Fruit fly (Drosophila melanogaster) whole organism, embryonic: ENCODE data around the gene Hmbs.
A peak's percentile ranks its signal among the peaks of the same experiment; 100 is the strongest.

Source experiments
- ATbp ChIP-seq: fragments of 200-800 bp; sonication (Bioruptor generic); optimal IDR thresholded peaks from 2 replicates; lab custom pipeline; 2017; ENCODE audit warnings: missing biosample characterization, mild to moderate bottlenecking, missing genetic modification characterization, missing genetic modification reagents
- Abd-B ChIP-seq: fragments of 200-800 bp; sonication (Bioruptor generic); optimal IDR thresholded peaks from 2 replicates; lab custom pipeline; 2018; ENCODE audit warnings: missing biosample characterization, mild to moderate bottlenecking, missing genetic modification characterization, moderate library complexity
- Atf6 ChIP-seq: fragments of 200-800 bp; sonication (Bioruptor generic); IDR thresholded peaks from 2 replicates; pipeline ENCODE4 v1.3.6; 2022; ENCODE audit warnings: missing biosample characterization, missing genetic modification characterization
- B-H2 ChIP-seq: fragments of 200-800 bp; sonication (Bioruptor generic); optimal IDR thresholded peaks from 2 replicates; lab custom pipeline; 2018; ENCODE audit warnings: missing biosample characterization, mild to moderate bottlenecking, missing genetic modification characterization
- CG10147 ChIP-seq: fragments of 200-800 bp; sonication (Bioruptor generic); optimal IDR thresholded peaks from 2 replicates; lab custom pipeline; 2019; ENCODE audit warnings: missing biosample characterization, mild to moderate bottlenecking, missing genetic modification characterization, moderate library complexity
- CG10543 ChIP-seq: fragments of 200-800 bp; sonication (Bioruptor generic); optimal IDR thresholded peaks from 3 replicates; lab custom pipeline; 2017; ENCODE audit warnings: missing biosample characterization, mild to moderate bottlenecking, missing genetic modification characterization, moderate library complexity
- CG12659 ChIP-seq: fragments of 200-800 bp; sonication (Bioruptor generic); optimal IDR thresholded peaks from 3 replicates; lab custom pipeline; 2017; ENCODE audit warnings: mild to moderate bottlenecking, missing biosample characterization, missing genetic modification reagents, missing genetic modification characterization
- CG13296 ChIP-seq: fragments of 200-800 bp; sonication (Bioruptor generic); optimal IDR thresholded peaks from 3 replicates; lab custom pipeline; 2018; ENCODE audit warnings: missing biosample characterization, mild to moderate bottlenecking, missing genetic modification characterization
- CG13775 ChIP-seq: fragments of 200-800 bp; sonication (Bioruptor generic); optimal IDR thresholded peaks from 3 replicates; lab custom pipeline; 2017; ENCODE audit warnings: missing biosample characterization, mild to moderate bottlenecking, missing genetic modification characterization
- CG14860 ChIP-seq: fragments of 200-800 bp; sonication (Bioruptor generic); IDR thresholded peaks from 3 replicates; pipeline ENCODE4 v1.3.6; 2022; ENCODE audit warnings: missing biosample characterization, missing genetic modification characterization; ENCODE audit not compliant: partially characterized antibody
- CG1603 ChIP-seq: fragments of 200-800 bp; sonication (Bioruptor generic); optimal IDR thresholded peaks from 2 replicates; lab custom pipeline; 2019; ENCODE audit warnings: missing biosample characterization, mild to moderate bottlenecking, missing genetic modification characterization, moderate library complexity
- CG17328 ChIP-seq: fragments of 200-800 bp; sonication (Bioruptor generic); IDR thresholded peaks from 2 replicates; pipeline ENCODE4 v1.3.6; 2022; ENCODE audit warnings: missing biosample characterization, missing genetic modification characterization
- CG2678 ChIP-seq: fragments of 200-800 bp; sonication (Bioruptor generic); optimal IDR thresholded peaks from 3 replicates; lab custom pipeline; 2019; ENCODE audit warnings: missing biosample characterization, mild to moderate bottlenecking, missing genetic modification characterization, moderate library complexity
- CG2875 ChIP-seq: fragments of 200-800 bp; sonication (Bioruptor generic); optimal IDR thresholded peaks from 2 replicates; lab custom pipeline; 2017; ENCODE audit warnings: missing biosample characterization, mild to moderate bottlenecking, missing genetic modification characterization, missing genetic modification reagents
- CG30020 ChIP-seq: fragments of 200-800 bp; optimal IDR thresholded peaks from 2 replicates; lab custom pipeline; 2019; ENCODE audit warnings: missing biosample characterization, mild to moderate bottlenecking, missing genetic modification characterization, moderate library complexity
- CG30431 ChIP-seq: fragments of 200-800 bp; sonication (Bioruptor generic); optimal IDR thresholded peaks from 2 replicates; lab custom pipeline; 2017; ENCODE audit warnings: missing biosample characterization, missing genetic modification characterization
- CG33213 ChIP-seq: fragments of 200-800 bp; sonication (Bioruptor generic); optimal IDR thresholded peaks from 3 replicates; lab custom pipeline; 2016; ENCODE audit warnings: missing biosample characterization, missing genetic modification characterization
- CG34422 ChIP-seq: fragments of 200-800 bp; sonication (Bioruptor generic); IDR thresholded peaks from 3 replicates; pipeline ENCODE4 v1.3.6; 2022; ENCODE audit warnings: missing biosample characterization, missing genetic modification characterization
- CG42726 ChIP-seq: fragments of 200-800 bp; sonication (Bioruptor generic); IDR thresholded peaks from 2 replicates; pipeline ENCODE4 v1.3.6; 2022; ENCODE audit warnings: missing biosample characterization, missing genetic modification characterization; ENCODE audit not compliant: partially characterized antibody
- CG4854 ChIP-seq: fragments of 200-800 bp; sonication (Bioruptor generic); optimal IDR thresholded peaks from 2 replicates; lab custom pipeline; 2016; ENCODE audit warnings: missing biosample characterization, missing genetic modification characterization, inconsistent platforms
- CG6854 ChIP-seq: fragments of 200-800 bp; sonication (Bioruptor generic); optimal IDR thresholded peaks from 3 replicates; lab custom pipeline; 2017; ENCODE audit warnings: missing biosample characterization, mild to moderate bottlenecking, missing genetic modification characterization
- CG8359 ChIP-seq: fragments of 200-800 bp; sonication (Bioruptor generic); optimal IDR thresholded peaks from 2 replicates; lab custom pipeline; 2017; ENCODE audit warnings: missing biosample characterization, mild to moderate bottlenecking, missing genetic modification characterization, borderline replicate concordance
- CTCF ChIP-seq: fragments of 200-800 bp; sonication (Bioruptor generic); optimal IDR thresholded peaks from 2 replicates; lab custom pipeline; 2017; ENCODE audit warnings: missing biosample characterization, mild to moderate bottlenecking, missing genetic modification characterization, moderate library complexity
- CoRest ChIP-seq: fragments of 200-800 bp; sonication (Bioruptor generic); optimal IDR thresholded peaks from 3 replicates; lab custom pipeline; 2018; ENCODE audit warnings: missing biosample characterization, mild to moderate bottlenecking, missing genetic modification characterization, moderate library complexity
- D ChIP-seq, 2 experiments: fragments of 200-800 bp in 1 of 2; fragments of >200 bp in 1 of 2; sonication (Bioruptor generic) in 1 of 2; optimal IDR thresholded peaks; 2 replicates in 1 of 2; 3 replicates in 1 of 2; lab custom pipeline; 2017; ENCODE audit warnings: mild to moderate bottlenecking in 1 of 2, missing biosample characterization in 1 of 2, missing genetic modification characterization in 1 of 2, missing genetic modification reagents in 1 of 2
- Dip3 ChIP-seq: fragments of 200-800 bp; sonication (Bioruptor generic); optimal IDR thresholded peaks from 3 replicates; lab custom pipeline; 2016; ENCODE audit warnings: missing biosample characterization, missing genetic modification characterization
- Lhr ChIP-seq: fragments of 200-800 bp; sonication (Bioruptor generic); optimal IDR thresholded peaks from 3 replicates; lab custom pipeline; 2017; ENCODE audit warnings: mild to moderate bottlenecking, missing biosample characterization, missing genetic modification reagents, missing genetic modification characterization
- Lim3 ChIP-seq: fragments of 200-800 bp; sonication (Bioruptor generic); IDR thresholded peaks from 2 replicates; pipeline ENCODE4 v1.3.6; 2022; ENCODE audit warnings: missing biosample characterization, missing genetic modification characterization
- NK7.1 ChIP-seq: fragments of 200-800 bp; sonication (Bioruptor generic); optimal IDR thresholded peaks from 3 replicates; lab custom pipeline; 2016; ENCODE audit warnings: missing biosample characterization, missing genetic modification characterization
- Nf-YA ChIP-seq: fragments of 200-800 bp; sonication (Bioruptor generic); IDR thresholded peaks from 2 replicates; pipeline ENCODE4 v1.3.6; 2022; ENCODE audit warnings: missing biosample characterization, missing genetic modification characterization
- PHDP ChIP-seq: fragments of 200-800 bp; sonication (Bioruptor generic); optimal IDR thresholded peaks from 3 replicates; lab custom pipeline; 2018; ENCODE audit warnings: missing biosample characterization, mild to moderate bottlenecking, missing genetic modification characterization, moderate library complexity
- Ravus ChIP-seq: fragments of 200-800 bp; sonication (Bioruptor generic); IDR thresholded peaks from 2 replicates; pipeline ENCODE4 v1.3.6; 2022; ENCODE audit warnings: missing biosample characterization, missing genetic modification characterization
- Scr ChIP-seq: fragments of 200-800 bp; sonication (Bioruptor generic); IDR thresholded peaks from 2 replicates; pipeline ENCODE4 v1.3.6; 2022; ENCODE audit warnings: missing biosample characterization, missing genetic modification characterization; ENCODE audit not compliant: partially characterized antibody
- Xbp1 ChIP-seq: fragments of 200-800 bp; sonication (Bioruptor generic); optimal IDR thresholded peaks from 3 replicates; lab custom pipeline; 2016; ENCODE audit warnings: missing biosample characterization, mild to moderate bottlenecking, missing genetic modification characterization
- bowl ChIP-seq: fragments of 200-800 bp; sonication (Bioruptor generic); IDR thresholded peaks from 2 replicates; pipeline ENCODE4 v1.3.6; 2022; ENCODE audit warnings: missing biosample characterization, missing genetic modification characterization
- br ChIP-seq: fragments of >200 bp; optimal IDR thresholded peaks from 2 replicates; lab custom pipeline; 2017
- caup ChIP-seq: fragments of 200-800 bp; sonication (Bioruptor generic); optimal IDR thresholded peaks from 3 replicates; lab custom pipeline; 2017; ENCODE audit warnings: missing biosample characterization, mild to moderate bottlenecking, missing genetic modification characterization, moderate library complexity; ENCODE audit not compliant: severe bottlenecking
- chm ChIP-seq: fragments of 200-800 bp; sonication (Bioruptor generic); IDR thresholded peaks from 2 replicates; pipeline ENCODE4 v1.3.6; 2022; ENCODE audit warnings: missing biosample characterization, missing genetic modification characterization
- ci ChIP-seq: fragments of 200-800 bp; sonication (Bioruptor generic); IDR thresholded peaks from 3 replicates; pipeline ENCODE4 v1.3.6; 2022; ENCODE audit warnings: missing biosample characterization, missing genetic modification characterization
- cwo ChIP-seq: fragments of 200-800 bp; sonication (Bioruptor generic); optimal IDR thresholded peaks from 3 replicates; lab custom pipeline; 2017; ENCODE audit warnings: missing biosample characterization, missing genetic modification characterization, mild to moderate bottlenecking, moderate library complexity, missing genetic modification reagents
- dati ChIP-seq: fragments of 200-800 bp; sonication (Bioruptor generic); IDR thresholded peaks from 2 replicates; pipeline ENCODE4 v1.3.6; 2022; ENCODE audit warnings: missing biosample characterization, missing genetic modification characterization
- jumu ChIP-seq: fragments of 200-800 bp; sonication (Bioruptor generic); optimal IDR thresholded peaks from 3 replicates; lab custom pipeline; 2016; ENCODE audit warnings: missing biosample characterization, missing genetic modification characterization
- kay ChIP-seq: fragments of 200-800 bp; sonication (Bioruptor generic); optimal IDR thresholded peaks from 2 replicates; lab custom pipeline; 2016; ENCODE audit warnings: missing biosample characterization, missing genetic modification characterization
- lmd ChIP-seq: fragments of 200-800 bp; sonication (Bioruptor generic); IDR thresholded peaks from 2 replicates; pipeline ENCODE4 v1.3.6; 2022; ENCODE audit warnings: missing biosample characterization, missing genetic modification characterization
- luna ChIP-seq: fragments of 200-800 bp; sonication (Bioruptor generic); optimal IDR thresholded peaks from 2 replicates; lab custom pipeline; 2016; ENCODE audit warnings: missing biosample characterization, missing genetic modification characterization
- nom ChIP-seq: fragments of 200-800 bp; sonication (Bioruptor generic); optimal IDR thresholded peaks from 2 replicates; lab custom pipeline; 2017; ENCODE audit warnings: missing biosample characterization, missing genetic modification characterization, mild to moderate bottlenecking, moderate library complexity, missing genetic modification reagents
- oc ChIP-seq: fragments of 200-800 bp; sonication (Bioruptor generic); optimal IDR thresholded peaks from 2 replicates; lab custom pipeline; 2018; ENCODE audit warnings: missing biosample characterization, mild to moderate bottlenecking, missing genetic modification characterization, moderate library complexity
- row ChIP-seq: fragments of 200-800 bp; sonication (Bioruptor generic); IDR thresholded peaks from 3 replicates; pipeline ENCODE4 v1.3.6; 2022; ENCODE audit warnings: missing biosample characterization, missing genetic modification characterization
- vnd ChIP-seq: fragments of 200-800 bp; sonication (Bioruptor generic); IDR thresholded peaks from 3 replicates; pipeline ENCODE4 v1.3.6; 2022; ENCODE audit warnings: missing biosample characterization, missing genetic modification characterization; ENCODE audit not compliant: partially characterized antibody

The Hmbs gene

DNA sequence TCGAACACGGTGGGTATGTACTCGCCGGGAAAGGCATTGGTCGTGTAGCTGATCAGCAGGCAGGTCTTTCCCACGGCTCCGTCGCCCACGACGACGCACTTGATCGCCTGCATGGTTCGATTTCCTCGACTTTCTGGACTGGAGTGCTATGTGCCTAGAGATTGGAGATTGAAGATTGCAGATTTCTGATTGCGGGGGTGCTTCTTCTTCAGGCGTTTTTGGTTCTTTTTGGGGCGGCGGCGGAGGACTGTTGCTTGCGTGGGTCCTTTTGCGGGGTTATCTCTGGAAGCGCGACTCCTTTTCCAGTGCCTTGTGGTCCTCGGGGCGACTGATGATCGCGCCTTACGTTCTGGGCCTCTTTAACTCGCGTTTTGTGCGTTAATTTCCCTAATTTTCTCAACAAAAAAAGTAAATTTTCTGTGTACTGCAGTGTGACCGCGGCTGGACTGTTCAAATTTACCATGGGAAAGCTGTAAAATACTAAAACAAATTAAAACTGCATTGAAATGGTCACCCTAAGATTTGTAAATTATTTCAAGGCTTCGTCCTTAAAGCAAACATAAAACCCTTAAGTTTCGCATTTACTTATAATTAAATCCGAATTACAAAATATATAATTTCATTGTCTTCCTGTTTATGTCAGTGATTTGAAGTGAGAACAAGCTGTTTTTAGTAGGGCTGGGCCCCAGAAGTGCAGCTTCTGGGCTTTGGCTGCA, 32.3 kb upstream of the Hmbs start, which contains the start of the genes Rac1 and Acat2 (continued):
- no peak for TF ChIP-seq dati (GFP tag; lab: Robert Waterston, UW)
- no peak for TF ChIP-seq lmd (GFP tag; lab: Robert Waterston, UW)
- TF ChIP-seq CTCF (GFP tag; lab: Kevin White, UChicago): no peak
- no peak for TF ChIP-seq CG42726 (GFP tag; lab: Robert Waterston, UW)
- peak; percentile 65 for TF ChIP-seq CoRest (tag; lab: Kevin White, UChicago)
- peak; percentile 7 for TF ChIP-seq CG33213
- no peak for TF ChIP-seq ci (GFP tag; lab: Robert Waterston, UW)
- no peak for TF ChIP-seq Lim3 (GFP tag; lab: Robert Waterston, UW)
- TF ChIP-seq CG10147 (GFP tag; lab: Kevin White, UChicago): no peak
- no peak for TF ChIP-seq ATbp (GFP tag; lab: Kevin White, UChicago)
- TF ChIP-seq nom (GFP tag; lab: Kevin White, UChicago): no peak
- TF ChIP-seq CG4854 (GFP tag; lab: Kevin White, UChicago): no peak
- TF ChIP-seq CG12659 (GFP tag; lab: Kevin White, UChicago): peak; percentile 72
- TF ChIP-seq cwo (GFP tag; lab: Kevin White, UChicago): no peak
- no peak for TF ChIP-seq luna (GFP tag; lab: Kevin White, UChicago)
- TF ChIP-seq CG2875 (GFP tag; lab: Kevin White, UChicago): no peak
- no peak for TF ChIP-seq chm
- TF ChIP-seq PHDP (tag; lab: Kevin White, UChicago): no peak
- no peak for TF ChIP-seq CG13296 (GFP tag; lab: Kevin White, UChicago)
- no peak for TF ChIP-seq Xbp1 (GFP tag; lab: Kevin White, UChicago)
- TF ChIP-seq CG1603 (tag; lab: Kevin White, UChicago): peak; percentile 40
- peak; percentile 58 for TF ChIP-seq row (GFP tag; lab: Robert Waterston, UW)
- TF ChIP-seq kay: no peak
- TF ChIP-seq Atf6 (GFP tag; lab: Robert Waterston, UW): no peak
- no peak for TF ChIP-seq br (lab: Kevin White, UChicago)
- TF ChIP-seq B-H2 (GFP tag; lab: Kevin White, UChicago): no peak
- no peak for TF ChIP-seq vnd (GFP tag; lab: Robert Waterston, UW)
- TF ChIP-seq Abd-B (GFP tag; lab: Kevin White, UChicago): peak; percentile 56
- 0 out of 2 replicates have a peak, but pooled peaks have one; percentile 30 for TF ChIP-seq CG17328 (GFP tag; lab: Robert Waterston, UW)
- no peak for TF ChIP-seq Scr (GFP tag; lab: Robert Waterston, UW)
- TF ChIP-seq D (optimal IDR thresholded peaks at IDR 0.05; lab: Kevin White, UChicago): no peak
- TF ChIP-seq D (GFP tag; optimal IDR thresholded peaks at IDR 0.05; lab: Kevin White, UChicago): no peak
- no peak for TF ChIP-seq CG13775 (GFP tag; lab: Kevin White, UChicago)
- no peak for TF ChIP-seq Ravus (GFP tag; lab: Robert Waterston, UW)
- no peak for TF ChIP-seq CG8359 (GFP tag; lab: Kevin White, UChicago)
- TF ChIP-seq Lhr (GFP tag; lab: Kevin White, UChicago): peak; percentile 72
- no peak for TF ChIP-seq Nf-YA
- no peak for TF ChIP-seq oc
- TF ChIP-seq Dip3: peak; percentile 11
- TF ChIP-seq NK7.1: no peak
- TF ChIP-seq CG30431: no peak
- no peak for TF ChIP-seq CG6854 (GFP tag; lab: Kevin White, UChicago)
- TF ChIP-seq CG30020 (tag; lab: Kevin White, UChicago): peak; percentile 79
- no peak for TF ChIP-seq jumu (GFP tag; lab: Kevin White, UChicago)
- no peak for TF ChIP-seq caup (GFP tag; lab: Kevin White, UChicago)
- TF ChIP-seq CG2678 (tag; lab: Kevin White, UChicago): no peak
- TF ChIP-seq CG14860 (GFP tag; lab: Robert Waterston, UW): 0 out of 3 replicates have a peak, but pooled peaks have one; percentile 21
- no peak for TF ChIP-seq CG34422 (GFP tag; lab: Robert Waterston, UW)
- no peak for TF ChIP-seq CG10543 (GFP tag; lab: Kevin White, UChicago)
- no peak for TF ChIP-seq bowl (GFP tag; lab: Robert Waterston, UW)
